Fruit fly (Drosophila melanogaster): ENCODE data around the gene CG9609.

- TF ChIP-seq psq (optimal IDR thresholded peaks at IDR 0.05) (no peak), CG8478 (optimal IDR thresholded peaks at IDR 0.05) (no peak), usp (GFP tag; optimal IDR thresholded peaks at IDR 0.05) (no peak), pan (optimal IDR thresholded peaks at IDR 0.05) (no peak)
These were observed 27.5 kb upstream of the CG9609 start for dm6 chrX:16814351-16814750.

Measured in whole organism.